Worm (Caenorhabditis elegans): ENCODE results near the gene nhr-181.

DNA sequence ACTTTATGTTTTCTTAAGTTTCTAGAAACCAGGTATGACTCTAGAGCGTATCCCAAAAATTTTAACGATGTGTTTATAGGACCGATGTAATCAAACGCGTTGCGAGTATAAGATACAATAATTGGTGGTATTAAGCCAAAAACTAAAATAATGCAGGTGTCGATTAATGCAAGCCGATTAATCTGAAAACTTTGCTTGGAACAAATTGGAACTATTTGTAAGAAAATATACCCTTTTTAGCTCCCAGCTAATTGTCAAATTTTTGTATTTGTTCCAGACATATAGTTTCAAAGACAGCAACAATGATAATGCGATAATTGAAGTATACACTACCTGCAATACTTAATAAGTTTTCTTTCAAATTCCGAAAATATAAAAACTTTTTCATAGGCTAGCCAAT is 13.6 kb upstream of the nhr-181 start, which contains the start of gene srh-211:
- no peak for TF ChIP-seq lsy-2 (tag; optimal IDR thresholded peaks at IDR 0.05)
- TF ChIP-seq snpc-4 (tag; optimal IDR thresholded peaks at IDR 0.05): no peak
- no peak for TF ChIP-seq ces-1 (GFP tag; optimal IDR thresholded peaks at IDR 0.05)
- TF ChIP-seq nhr-76 (tag; optimal IDR thresholded peaks at IDR 0.05): no peak
- no peak for TF ChIP-seq daf-12 (tag; optimal IDR thresholded peaks at IDR 0.05)
- TF ChIP-seq zag-1 (tag; optimal IDR thresholded peaks at IDR 0.05): no peak
- no peak for TF ChIP-seq lir-3 (tag; optimal IDR thresholded peaks at IDR 0.05)
- TF ChIP-seq mdl-1 (tag; optimal IDR thresholded peaks at IDR 0.05): no peak

Data from whole organism, L4 larva.